Worm (Caenorhabditis elegans) whole organism, early embryonic: Measurements from ENCODE around the gene ubq-1.

Source experiments
- B0310.2 ChIP-seq: sonication (generic microtip); optimal IDR thresholded peaks from 2 replicates; lab custom pipeline; 2016; ENCODE audit warnings: mild to moderate bottlenecking, missing genetic modification characterization, missing compliant biosample characterization
- aly-1 ChIP-seq: sonication (generic microtip); optimal IDR thresholded peaks from 2 replicates; lab custom pipeline; 2016; ENCODE audit warnings: missing genetic modification characterization, missing compliant biosample characterization
- ama-1 ChIP-seq: fragments of 150-350 bp; optimal IDR thresholded peaks from 2 replicates; lab custom pipeline; 2014
- ceh-36 ChIP-seq: sonication (generic microtip); optimal IDR thresholded peaks from 2 replicates; lab custom pipeline; 2016; ENCODE audit warnings: missing genetic modification characterization, inconsistent platforms, missing compliant biosample characterization
- hmg-4 ChIP-seq: fragments of 200-800 bp; sonication (Bioruptor generic); optimal IDR thresholded peaks from 2 replicates; lab custom pipeline; 2018; ENCODE audit warnings: mild to moderate bottlenecking, missing genetic modification characterization, missing compliant biosample characterization
- hnd-1 ChIP-seq: sonication (generic microtip); optimal IDR thresholded peaks from 2 replicates; lab custom pipeline; 2016; ENCODE audit warnings: missing genetic modification characterization, missing compliant biosample characterization
- pes-1 ChIP-seq: fragments of 200-800 bp; sonication (Bioruptor generic); IDR thresholded peaks from 2 replicates; pipeline ENCODE4 v1.3.6; 2022; ENCODE audit warnings: missing genetic modification reagents, missing genetic modification characterization, missing compliant biosample characterization
- scrt-1 ChIP-seq: fragments of 200-800 bp; sonication (Bioruptor generic); IDR thresholded peaks from 2 replicates; pipeline ENCODE4 v1.3.6; 2022; ENCODE audit warnings: missing genetic modification characterization, missing compliant biosample characterization
- tbx-37 ChIP-seq: fragments of 200-800 bp; sonication (Bioruptor generic); conservative IDR thresholded peaks from 2 replicates; pipeline ENCODE4 v1.3.6; 2022; ENCODE audit warnings: missing genetic modification reagents, missing genetic modification characterization, missing compliant biosample characterization

- TF ChIP-seq ama-1 (lab: Kevin White, UChicago) (no peak), scrt-1 (GFP tag; lab: Robert Waterston, UW) (no peak), hnd-1 (tag; lab: Kevin White, UChicago) (no peak), hmg-4 (GFP tag; lab: Kevin White, UChicago) (no peak), aly-1 (tag; lab: Kevin White, UChicago) (no peak), pes-1 (no peak), ceh-36 (tag; lab: Kevin White, UChicago) (no peak), tbx-37 (GFP tag; lab: Robert Waterston, UW) (no peak), B0310.2 (no peak)
Measured at ce11 chrIII:5965839-5966463, 25.9 kb downstream of the ubq-1 start, which contains the start of gene dct-6.
